Worm (Caenorhabditis elegans): Measurements from ENCODE around the gene nlp-46.
A peak's percentile ranks its signal among the peaks of the same experiment; 100 is the strongest.

The nlp-46 gene

DNA sequence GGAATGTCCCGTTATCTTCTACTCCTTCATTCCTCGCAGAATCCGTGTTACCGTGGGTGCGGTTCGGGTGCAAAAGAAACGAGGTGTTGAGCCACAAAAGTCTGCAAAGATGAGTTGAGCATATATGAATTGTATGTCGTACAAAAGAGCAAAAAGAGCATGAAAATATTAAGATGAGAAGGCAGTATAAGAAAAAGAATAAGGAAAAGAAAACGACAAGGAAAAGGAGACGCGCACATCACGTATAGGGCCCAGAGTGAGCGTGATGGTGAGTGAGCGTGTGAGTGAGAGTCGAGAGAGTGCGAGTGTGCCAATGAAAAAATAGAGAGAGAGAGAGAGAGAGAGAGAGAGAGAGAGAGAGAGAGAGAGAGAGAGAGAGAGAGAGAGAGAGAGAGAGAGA, 43.2 kb downstream of the nlp-46 start, which contains the start of gene egl-10:
Gene egl-10, minus strand, starts transcription at position 101 of the 400 bp plus-strand sequence.
- TF ChIP-seq cnd-1 (tag; optimal IDR thresholded peaks at IDR 0.05) (peak; percentile 6), lin-13 (tag; optimal IDR thresholded peaks at IDR 0.05) (no peak)

DNA sequence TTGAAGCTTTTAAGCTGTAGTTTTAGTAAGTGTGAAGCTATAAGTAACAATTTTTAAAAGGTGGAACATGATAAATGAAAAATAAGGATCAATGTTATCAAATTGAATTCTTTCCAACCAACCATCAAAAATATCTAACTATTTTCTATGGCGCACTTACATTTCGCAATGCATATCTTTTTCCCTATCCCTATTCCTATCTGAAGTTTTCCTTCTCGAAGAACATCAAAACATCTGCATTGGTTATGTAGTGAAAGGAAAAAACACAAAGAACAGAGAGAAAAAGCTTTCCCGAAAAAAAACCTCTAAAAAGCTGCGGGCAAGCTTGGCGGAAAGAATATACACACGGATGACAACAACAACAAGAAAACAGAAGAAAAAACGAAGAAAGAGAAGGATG, 45.5 kb downstream of the nlp-46 start:
- TF ChIP-seq snpc-4 (tag; optimal IDR thresholded peaks at IDR 0.05) (no peak), ces-1 (GFP tag; optimal IDR thresholded peaks at IDR 0.05) (no peak), mab-5 (tag; optimal IDR thresholded peaks at IDR 0.05) (no peak), lsy-2 (tag; optimal IDR thresholded peaks at IDR 0.05) (no peak), nhr-2 (tag; optimal IDR thresholded peaks at IDR 0.05) (no peak), mls-2 (tag; optimal IDR thresholded peaks at IDR 0.05) (no peak), mep-1 (tag; optimal IDR thresholded peaks at IDR 0.05) (no peak), nhr-12 (tag; optimal IDR thresholded peaks at IDR 0.05) (no peak), lin-32 (GFP tag; optimal IDR thresholded peaks at IDR 0.05) (no peak), unc-120 (tag; optimal IDR thresholded peaks at IDR 0.05; ENCODE audit: poor library complexity, severe bottlenecking) (no peak), sptf-1 (tag; optimal IDR thresholded peaks at IDR 0.05) (no peak), sem-2 (GFP tag; optimal IDR thresholded peaks at IDR 0.05) (no peak), lin-13 (tag; optimal IDR thresholded peaks at IDR 0.05) (no peak)

DNA sequence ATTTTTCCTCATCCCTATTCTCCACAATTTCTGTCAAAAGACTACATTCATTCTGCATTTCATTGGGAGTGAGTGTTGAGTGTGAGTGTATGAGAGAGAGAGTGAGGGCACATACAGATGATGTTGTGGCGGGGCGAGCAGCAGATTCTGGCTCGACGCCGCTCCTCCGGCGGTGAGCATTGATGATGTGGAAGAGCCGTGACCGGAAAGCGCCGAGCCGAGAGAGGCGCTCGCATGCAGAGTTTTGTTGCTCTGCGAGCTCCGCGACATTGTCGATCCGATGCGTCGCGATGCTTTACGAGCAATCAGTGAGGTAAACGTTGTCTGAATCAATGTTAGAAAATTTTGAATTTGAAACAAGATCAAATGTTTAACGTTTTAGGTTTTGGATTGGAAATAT, 50.4 kb downstream of the nlp-46 start:
- TF ChIP-seq blmp-1 (tag; optimal IDR thresholded peaks at IDR 0.05) (no peak), flh-1 (GFP tag; optimal IDR thresholded peaks at IDR 0.05) (no peak), drap-1 (GFP tag; optimal IDR thresholded peaks at IDR 0.05) (no peak), elt-3 (tag; optimal IDR thresholded peaks at IDR 0.05) (no peak), ceh-83 (GFP tag; optimal IDR thresholded peaks at IDR 0.05) (no peak), mls-2 (tag; optimal IDR thresholded peaks at IDR 0.05) (no peak), unc-62 (GFP tag; optimal IDR thresholded peaks at IDR 0.05) (no peak), unc-39 (tag; optimal IDR thresholded peaks at IDR 0.05) (no peak), cnd-1 (tag; optimal IDR thresholded peaks at IDR 0.05) (no peak), pha-4 (tag; optimal IDR thresholded peaks at IDR 0.05) (no peak), nhr-2 (tag; optimal IDR thresholded peaks at IDR 0.05) (no peak), lin-13 (tag; optimal IDR thresholded peaks at IDR 0.05) (no peak), unc-120 (tag; optimal IDR thresholded peaks at IDR 0.05; ENCODE audit: poor library complexity, severe bottlenecking) (no peak), nhr-76 (tag; optimal IDR thresholded peaks at IDR 0.05) (no peak), tbx-8 (GFP tag; optimal IDR thresholded peaks at IDR 0.05) (no peak), bed-3 (GFP tag; optimal IDR thresholded peaks at IDR 0.05) (no peak), elt-1 (tag; optimal IDR thresholded peaks at IDR 0.05; ENCODE audit: borderline replicate concordance, insufficient read depth) (no peak)

All from whole organism, mixed stage, embryonic.